Fruit fly (Drosophila melanogaster) whole organism, embryonic: ENCODE measurements around the gene Rbfox1.
A peak's percentile ranks its signal among the peaks of the same experiment; 100 is the strongest.

ENCODE experiments used
- CG14667 ChIP-seq: fragments of 200-800 bp; sonication (Bioruptor generic); IDR thresholded peaks from 2 replicates; pipeline ENCODE4 v1.3.6; 2022; ENCODE audit warnings: missing biosample characterization, missing genetic modification characterization
- CG6813 ChIP-seq: fragments of 200-800 bp; sonication (Bioruptor generic); optimal IDR thresholded peaks from 2 replicates; lab custom pipeline; 2017; ENCODE audit warnings: missing biosample characterization, missing genetic modification characterization, mild to moderate bottlenecking, moderate library complexity, missing genetic modification reagents
- CG7839 ChIP-seq: fragments of 200-800 bp; sonication (Bioruptor generic); optimal IDR thresholded peaks from 3 replicates; lab custom pipeline; 2018; ENCODE audit warnings: missing biosample characterization, mild to moderate bottlenecking, missing genetic modification characterization, moderate library complexity
- CG9817 ChIP-seq: fragments of 200-800 bp; sonication (Bioruptor generic); optimal IDR thresholded peaks from 2 replicates; lab custom pipeline; 2018; ENCODE audit warnings: missing biosample characterization, mild to moderate bottlenecking, missing genetic modification characterization, moderate library complexity
- Doc3 ChIP-seq: fragments of 200-800 bp; sonication (Bioruptor generic); IDR thresholded peaks from 3 replicates; pipeline ENCODE4 v1.3.6; 2022; ENCODE audit warnings: missing biosample characterization, missing genetic modification characterization; ENCODE audit not compliant: partially characterized antibody
- Sry-δ ChIP-seq: fragments of 200-800 bp; sonication (Bioruptor generic); optimal IDR thresholded peaks from 2 replicates; lab custom pipeline; 2016; ENCODE audit warnings: missing biosample characterization, missing genetic modification characterization
- kah ChIP-seq: fragments of 200-800 bp; sonication (Bioruptor generic); optimal IDR thresholded peaks from 2 replicates; lab custom pipeline; 2018; ENCODE audit warnings: missing biosample characterization, mild to moderate bottlenecking, missing genetic modification characterization
- usp ChIP-seq: fragments of >200 bp; optimal IDR thresholded peaks from 2 replicates; lab custom pipeline; 2017; ENCODE audit warnings: missing biosample characterization, missing genetic modification characterization

- TF ChIP-seq CG9817 (tag; lab: Kevin White, UChicago) (no peak), kah (no peak), CG7839 (tag; lab: Kevin White, UChicago) (peak; percentile 3), usp (no peak), Sry-δ (GFP tag; lab: Kevin White, UChicago) (no peak), CG6813 (GFP tag; lab: Kevin White, UChicago) (no peak), CG14667 (GFP tag; lab: Robert Waterston, UW) (no peak), Doc3 (no peak)
These were observed 23.4 kb downstream of the Rbfox1 start for dm6 chr3L:10504607-10505006.
